Worm (Caenorhabditis elegans) whole organism, dauer: ENCODE data around the gene glod-4.

ENCODE experiments used
- unc-62 ChIP-seq: sonication (generic microtip); optimal IDR thresholded peaks from 2 replicates; lab custom pipeline; 2017; ENCODE audit warnings: missing biosample characterization, missing genetic modification reagents, missing genetic modification characterization

glod-4 gene

DNA sequence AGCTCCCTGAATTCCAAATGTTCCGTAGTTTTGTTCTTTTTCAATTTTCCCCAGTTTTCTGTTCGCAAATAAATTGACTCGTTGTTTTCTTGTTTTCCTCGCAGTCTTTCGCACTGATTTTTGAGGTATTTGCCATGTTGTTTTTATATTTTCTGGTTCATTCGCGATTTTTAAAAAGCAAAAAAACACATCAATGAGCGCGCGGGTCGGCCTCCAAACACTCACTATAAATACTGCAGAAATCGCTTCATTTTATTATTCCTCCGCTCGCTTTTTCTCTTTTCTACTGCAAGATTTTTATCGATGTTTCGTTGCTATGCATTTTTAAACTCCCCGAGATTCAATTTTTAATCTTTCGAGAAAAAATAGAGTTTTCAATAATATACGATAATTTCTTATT lies 571 bp upstream of the glod-4 start:
- no peak for TF ChIP-seq unc-62 (GFP tag; lab: Kevin White, UChicago)

DNA sequence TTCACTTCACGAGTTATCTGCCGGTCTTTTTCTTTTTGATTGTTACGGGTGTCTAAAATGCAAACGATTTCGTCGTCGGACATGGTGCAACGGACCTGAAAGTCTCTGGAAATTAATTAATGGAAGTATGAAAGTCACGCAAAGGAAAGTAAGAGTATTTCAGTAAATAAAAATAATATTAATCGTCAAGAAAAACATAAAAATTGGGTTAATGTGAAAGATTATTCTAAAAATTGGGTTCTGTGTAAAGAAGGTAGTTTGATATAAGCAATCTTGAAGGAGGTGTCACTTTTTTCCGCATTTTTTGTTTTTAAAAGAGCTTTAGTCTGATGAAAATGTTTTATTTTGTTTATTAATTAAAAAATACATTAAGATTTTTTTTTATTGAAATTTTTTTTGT lies 3.9 kb downstream of the glod-4 start, which contains the start of gene C16C10.9:
TSS of gene C16C10.9 (minus strand) at position 101 of the 400 bp plus-strand sequence.
- TF ChIP-seq unc-62 (GFP tag; lab: Kevin White, UChicago) = no peak

DNA sequence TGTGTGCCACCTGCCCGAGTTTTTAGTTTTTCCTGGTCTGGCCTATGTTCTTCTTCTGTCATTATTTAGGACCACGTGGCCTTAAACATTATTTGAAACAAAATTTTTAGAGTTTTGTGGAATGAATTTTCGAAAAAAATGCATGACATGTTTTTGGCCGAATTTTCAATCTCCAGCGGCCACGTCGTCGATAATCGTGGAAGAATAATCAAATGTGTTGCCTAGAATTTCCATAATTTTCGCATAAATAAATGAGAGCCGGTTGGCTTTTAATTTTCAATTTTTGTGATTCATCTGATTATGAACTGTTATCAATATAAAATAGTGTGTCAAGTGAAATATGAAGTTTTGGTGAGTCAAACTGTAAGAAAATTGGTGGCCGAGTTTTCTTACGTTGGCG lies 7.5 kb downstream of the glod-4 start, which contains the start of gene C01G12.16:
TSS of gene C01G12.16 (plus strand) at position 301 of the 400 bp plus-strand sequence.
- no peak for TF ChIP-seq unc-62 (GFP tag; lab: Kevin White, UChicago)

DNA sequence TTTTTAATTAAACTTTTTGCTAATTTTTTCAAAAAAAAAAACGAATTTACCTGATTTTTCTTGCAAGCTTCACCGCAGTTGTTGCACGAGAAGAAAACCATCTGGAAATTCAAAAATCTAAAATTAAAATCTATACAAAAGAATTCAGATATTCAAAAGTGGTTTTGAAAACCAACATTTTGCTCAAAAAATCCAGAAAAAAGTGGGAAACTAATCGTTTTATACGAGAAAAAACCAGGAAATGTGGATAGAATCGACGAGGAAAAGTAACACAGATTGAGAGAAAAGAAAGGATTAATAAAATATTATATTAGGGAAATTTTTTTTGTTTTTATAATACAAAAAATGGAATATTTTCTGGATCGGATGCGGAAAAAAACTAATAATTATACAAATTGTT lies 10.7 kb downstream of the glod-4 start, which contains the start of gene C16C10.8:
TSS of gene C16C10.8 (minus strand) at position 101 of the 400 bp plus-strand sequence.
- no peak for TF ChIP-seq unc-62 (GFP tag; lab: Kevin White, UChicago)

DNA sequence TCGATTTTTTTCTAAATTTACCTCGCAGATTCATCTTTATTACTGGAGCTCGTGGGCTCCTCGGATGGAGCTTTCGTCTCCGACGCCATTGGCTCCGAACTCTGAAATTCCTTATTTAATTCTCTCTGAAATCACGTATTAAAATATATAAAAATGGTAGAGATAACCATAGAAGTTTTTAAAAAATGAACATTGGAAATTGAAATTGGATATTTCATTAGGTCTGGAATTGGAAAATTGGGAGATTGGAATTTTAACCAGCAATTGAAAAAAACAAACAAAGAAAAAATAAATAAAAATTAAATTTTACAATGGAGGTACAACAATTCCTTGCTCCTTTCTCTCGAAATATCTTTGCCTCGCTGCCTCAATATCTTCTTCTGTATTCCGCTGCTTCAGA lies 13.3 kb downstream of the glod-4 start, which contains the start of gene rnf-5:
TSS of gene rnf-5 (minus strand) at position 101 of the 400 bp plus-strand sequence.
- TF ChIP-seq unc-62 (GFP tag; lab: Kevin White, UChicago) = no peak

DNA sequence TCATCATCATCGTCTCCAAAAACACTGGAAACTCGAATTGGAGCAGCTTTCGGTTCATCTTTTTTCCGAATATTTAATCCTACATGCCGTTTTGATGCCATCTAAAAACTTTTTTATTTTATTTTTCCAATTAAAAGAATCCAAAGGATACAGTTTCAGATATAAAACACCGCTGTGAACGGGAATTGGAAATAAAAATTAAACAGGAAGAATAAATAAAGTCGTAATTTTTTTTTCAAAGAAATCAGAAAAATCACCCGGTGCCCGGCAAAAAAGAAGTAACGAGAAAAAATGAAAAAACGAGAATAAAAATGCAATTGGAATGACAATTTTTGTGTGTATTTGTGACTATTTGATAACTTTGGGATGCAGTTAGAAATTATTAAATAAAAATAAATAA lies 15.3 kb downstream of the glod-4 start, which contains the start of gene ccdc-55:
TSS of gene ccdc-55 (minus strand) at position 101 of the 400 bp plus-strand sequence.
- TF ChIP-seq unc-62 (GFP tag; lab: Kevin White, UChicago) = no peak

DNA sequence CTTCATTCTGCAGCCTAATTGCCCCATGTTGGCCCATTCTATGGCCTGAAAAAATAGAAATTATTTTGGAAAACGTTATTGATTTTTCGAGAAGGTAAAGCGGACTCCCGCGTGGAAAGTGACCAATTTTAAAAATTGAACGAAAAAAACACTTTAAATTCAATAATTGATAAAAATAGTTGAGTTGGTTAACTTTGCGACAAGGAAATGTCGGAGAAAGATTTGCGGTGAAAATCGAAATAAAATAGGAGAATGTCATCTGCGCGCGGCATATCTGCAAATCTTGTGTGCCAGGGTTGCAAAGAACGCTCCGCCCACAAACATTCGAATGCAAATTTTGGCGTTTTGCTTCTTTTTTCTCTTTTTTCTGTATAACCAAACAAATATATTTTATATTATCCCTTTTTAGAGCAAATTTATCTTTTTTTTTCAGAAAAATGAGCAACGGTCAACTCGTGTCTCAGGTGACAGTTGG lies 17.5 kb downstream of the glod-4 start, which contains the start of the genes rnf-121 and C16C10.4:
TSS of gene rnf-121 (minus strand) at position 51 of the 475 bp plus-strand sequence.
TSS of gene C16C10.4 (plus strand) at position 434 of the 475 bp plus-strand sequence.
- no peak for TF ChIP-seq unc-62 (GFP tag; lab: Kevin White, UChicago)

DNA sequence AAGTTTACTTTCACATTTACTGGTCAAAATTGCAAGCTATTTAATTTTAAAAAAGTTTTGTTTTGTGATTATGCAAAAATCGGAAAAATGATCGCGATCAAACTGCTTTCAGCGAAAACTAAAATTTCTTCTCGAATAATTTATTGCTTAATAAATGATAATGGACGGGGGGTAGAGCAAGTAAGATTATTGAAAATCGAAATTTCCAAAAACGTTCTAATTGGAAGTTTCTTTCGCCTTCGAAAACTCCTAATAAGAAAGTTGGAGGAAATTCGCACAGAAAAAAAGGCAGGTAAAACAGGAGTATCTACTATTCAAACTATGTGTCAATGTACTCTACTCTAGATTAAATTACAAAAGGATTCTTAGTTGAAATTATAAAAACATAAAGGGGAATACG lies 18.8 kb downstream of the glod-4 start:
- no peak for TF ChIP-seq unc-62 (GFP tag; lab: Kevin White, UChicago)

DNA sequence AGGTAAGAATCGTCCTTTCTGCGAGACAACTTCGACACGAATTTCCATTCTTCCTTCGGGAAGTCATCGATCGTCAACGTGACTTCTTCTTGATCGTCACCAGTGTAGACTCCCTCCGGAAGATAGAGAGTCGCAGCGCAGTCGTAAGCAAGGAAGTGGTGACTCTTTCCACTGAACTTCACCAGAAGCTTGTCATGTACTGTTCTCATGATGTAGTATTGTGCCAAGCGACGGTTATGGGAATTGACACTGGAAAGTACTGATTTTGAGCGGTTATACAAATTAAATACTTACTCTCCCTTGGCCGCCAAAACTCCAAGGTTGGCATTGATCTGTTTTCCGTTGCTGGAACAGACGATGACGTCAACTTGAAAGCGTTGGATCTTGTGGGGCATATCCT lies 22.1 kb downstream of the glod-4 start:
- no peak for TF ChIP-seq unc-62 (GFP tag; lab: Kevin White, UChicago)

DNA sequence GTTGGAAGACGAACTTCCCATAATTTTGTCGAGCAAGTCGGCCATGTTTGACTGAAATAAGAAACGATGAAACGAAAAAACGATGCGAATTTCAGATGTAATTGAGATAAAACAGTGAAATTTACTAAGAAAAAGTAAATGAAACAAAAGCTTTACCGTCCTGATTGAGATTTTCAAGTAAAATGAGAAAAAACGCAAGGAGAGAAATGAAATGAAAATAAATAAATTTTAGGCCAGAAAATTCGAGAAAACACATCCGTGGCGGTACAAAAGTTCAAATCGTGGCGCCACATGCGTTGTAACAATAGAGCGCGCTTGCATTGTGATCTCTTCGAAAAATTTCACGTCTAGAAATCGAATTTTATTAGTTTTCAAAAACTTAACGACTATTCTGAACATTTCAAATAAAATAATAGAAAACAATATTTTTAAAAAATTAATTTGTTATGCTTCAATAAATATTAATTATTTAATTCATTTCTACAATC lies 22.8 kb downstream of the glod-4 start, which contains the start of the genes hrde-1 and C16C10.13:
TSS of gene hrde-1 (minus strand) at position 51 of the 488 bp plus-strand sequence.
TSS of gene C16C10.13 (plus strand) at position 332 of the 488 bp plus-strand sequence.
- no peak for TF ChIP-seq unc-62 (GFP tag; lab: Kevin White, UChicago)

DNA sequence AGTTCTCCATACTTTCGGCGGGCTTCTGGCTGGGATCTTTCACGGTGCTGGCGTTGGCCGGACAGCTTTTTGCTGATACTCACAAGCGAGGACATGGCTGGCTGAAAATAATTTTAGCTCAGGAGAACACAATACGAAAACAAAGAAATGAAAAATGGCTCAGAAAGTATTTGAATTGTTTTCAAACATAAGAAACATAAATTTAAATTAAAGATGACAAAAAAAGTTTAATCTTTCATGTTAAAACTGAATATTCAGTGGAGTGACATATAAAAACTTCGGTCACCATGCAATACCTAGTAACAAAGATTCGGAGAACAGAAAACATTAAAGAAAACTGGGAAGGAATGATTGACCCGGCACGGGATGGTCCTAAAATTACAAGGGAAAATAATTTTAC lies 25.2 kb downstream of the glod-4 start, which contains the start of gene C16C10.2:
TSS of gene C16C10.2 (minus strand) at position 101 of the 400 bp plus-strand sequence.
- no peak for TF ChIP-seq unc-62 (GFP tag; lab: Kevin White, UChicago)

DNA sequence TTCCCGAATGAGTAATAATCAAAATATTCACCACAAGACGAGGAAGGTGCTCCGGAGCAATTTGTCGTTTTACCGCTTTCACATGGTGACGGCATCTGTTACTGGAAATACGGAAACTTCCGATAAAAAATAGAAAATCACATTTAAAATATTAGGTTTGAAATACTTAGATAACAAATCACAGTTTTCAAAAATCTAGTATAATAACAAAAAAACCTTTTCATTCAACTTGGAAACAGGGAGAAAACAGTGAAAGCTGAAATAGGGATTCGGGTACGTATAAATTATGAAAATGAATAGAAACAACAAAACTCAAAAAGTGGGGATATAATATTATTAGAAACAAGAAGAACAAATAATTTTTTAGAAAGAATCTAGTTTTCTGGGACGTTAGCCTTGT lies 27.9 kb downstream of the glod-4 start, which contains the start of gene C16C10.1:
TSS of gene C16C10.1 (minus strand) at position 101 of the 400 bp plus-strand sequence.
- no peak for TF ChIP-seq unc-62 (GFP tag; lab: Kevin White, UChicago)

DNA sequence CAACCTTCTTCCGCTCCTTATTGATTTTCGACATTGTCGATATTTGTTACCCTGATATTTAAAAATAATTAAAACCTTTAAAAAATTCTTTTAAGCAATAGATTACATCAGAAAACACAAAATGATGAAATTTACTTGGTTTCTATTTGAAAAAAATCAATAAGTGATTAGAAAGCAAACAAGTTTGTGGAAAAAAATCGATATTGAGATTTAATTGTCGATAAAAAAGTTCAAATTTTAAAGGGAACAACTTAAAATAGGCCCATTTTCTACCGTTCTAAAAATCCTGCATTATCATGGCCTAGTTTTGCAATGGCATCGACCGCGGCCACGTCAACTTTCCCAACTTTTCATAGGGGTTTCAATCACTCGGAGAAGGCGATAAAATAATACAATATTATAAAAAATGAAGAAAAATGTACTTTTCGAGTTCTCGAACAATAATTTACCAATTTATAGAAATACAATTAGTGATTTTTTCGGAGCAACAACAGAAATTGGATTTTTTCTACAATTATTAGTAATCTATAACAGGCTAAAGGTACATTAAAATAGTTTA lies 33.4 kb downstream of the glod-4 start, which contains the start of gene lars-1:
TSS of gene lars-1 (minus strand) at position 51 of the 559 bp plus-strand sequence.
- no peak for TF ChIP-seq unc-62 (GFP tag; lab: Kevin White, UChicago)

DNA sequence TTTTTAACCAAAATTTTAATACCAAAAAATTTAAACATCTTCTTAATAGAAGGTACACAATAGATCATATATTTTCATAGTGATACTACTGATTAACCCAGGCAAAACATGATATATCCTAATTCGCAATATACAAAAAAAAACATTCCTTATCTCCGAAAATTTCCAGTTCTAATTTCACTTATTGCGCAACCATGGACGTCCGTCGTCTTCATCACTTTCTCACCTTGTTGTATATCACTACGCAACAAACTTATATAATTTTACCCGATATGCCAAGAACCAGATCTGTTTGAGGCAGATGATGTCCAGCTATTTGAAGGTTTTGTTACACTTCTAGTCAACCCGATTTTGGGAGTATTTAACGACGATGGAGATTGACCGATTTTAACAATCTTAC lies 34.4 kb downstream of the glod-4 start, which contains the start of gene R74.2:
TSS of gene R74.2 (plus strand) at position 316 of the 400 bp plus-strand sequence.
- no peak for TF ChIP-seq unc-62 (GFP tag; lab: Kevin White, UChicago)

DNA sequence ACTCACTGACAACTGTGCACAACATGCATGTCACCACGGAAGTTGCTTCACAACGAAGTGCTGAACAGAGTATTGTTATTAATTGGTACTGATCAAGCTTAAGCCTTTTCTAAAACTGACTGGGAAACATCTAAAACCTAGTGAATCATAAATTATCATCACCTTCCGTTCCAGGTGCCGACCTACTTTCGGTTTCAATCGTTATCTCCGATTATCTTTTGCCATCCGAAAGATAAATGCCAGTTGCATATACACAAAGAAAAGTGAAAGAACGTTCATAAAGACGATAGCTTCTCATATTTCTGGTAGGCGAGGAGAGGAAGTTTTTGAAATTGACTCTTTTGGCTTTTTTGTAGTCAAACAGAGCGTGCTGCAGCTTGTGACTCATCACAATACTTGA lies 36.2 kb downstream of the glod-4 start:
- TF ChIP-seq unc-62 (GFP tag; lab: Kevin White, UChicago) = no peak

DNA sequence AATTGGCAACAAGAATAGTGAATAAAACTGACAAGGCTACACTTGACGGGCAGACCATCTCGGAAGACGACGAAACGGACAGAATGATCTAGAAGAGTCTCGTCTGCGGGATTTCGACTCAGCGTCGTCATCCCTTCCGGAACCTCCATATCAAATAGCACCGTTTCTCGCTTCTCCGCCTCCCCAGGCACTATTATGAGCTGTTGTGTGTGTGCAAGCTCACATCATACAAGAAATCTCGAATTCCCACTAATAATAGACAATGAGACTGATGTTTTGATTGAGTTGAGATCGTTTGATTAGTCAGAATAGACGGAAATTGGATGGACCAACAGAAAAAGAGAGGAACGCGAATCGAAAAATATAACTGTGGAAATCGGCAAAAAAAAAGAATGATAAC lies 36.8 kb downstream of the glod-4 start, which contains the start of gene spp-28:
TSS of gene spp-28 (minus strand) at position 101 of the 400 bp plus-strand sequence.
- TF ChIP-seq unc-62 (GFP tag; lab: Kevin White, UChicago) = no peak
